Fruit fly (Drosophila melanogaster) whole organism: ENCODE results near the gene kirre.

Experiments
- CG8478 ChIP-seq: fragments of >200 bp; optimal IDR thresholded peaks from 2 replicates; lab custom pipeline; 2018; ENCODE audit warnings: inconsistent platforms
- Dll ChIP-seq: fragments of >200 bp; optimal IDR thresholded peaks from 2 replicates; lab custom pipeline; 2017
- EcR ChIP-seq, 2 experiments: fragments of >200 bp; optimal IDR thresholded peaks; 2 replicates each; lab custom pipeline; 2017; ENCODE audit warnings: missing biosample characterization in 2 of 2, missing genetic modification characterization in 2 of 2, missing genetic modification reagents in 2 of 2
- pan ChIP-seq: fragments of >200 bp; optimal IDR thresholded peaks from 2 replicates; lab custom pipeline; 2017
- psq ChIP-seq: fragments of >200 bp; optimal IDR thresholded peaks from 2 replicates; lab custom pipeline; 2017
- usp ChIP-seq: fragments of >200 bp; optimal IDR thresholded peaks from 2 replicates; lab custom pipeline; 2017; ENCODE audit warnings: missing biosample characterization, missing genetic modification characterization, mixed read lengths

The kirre gene

DNA sequence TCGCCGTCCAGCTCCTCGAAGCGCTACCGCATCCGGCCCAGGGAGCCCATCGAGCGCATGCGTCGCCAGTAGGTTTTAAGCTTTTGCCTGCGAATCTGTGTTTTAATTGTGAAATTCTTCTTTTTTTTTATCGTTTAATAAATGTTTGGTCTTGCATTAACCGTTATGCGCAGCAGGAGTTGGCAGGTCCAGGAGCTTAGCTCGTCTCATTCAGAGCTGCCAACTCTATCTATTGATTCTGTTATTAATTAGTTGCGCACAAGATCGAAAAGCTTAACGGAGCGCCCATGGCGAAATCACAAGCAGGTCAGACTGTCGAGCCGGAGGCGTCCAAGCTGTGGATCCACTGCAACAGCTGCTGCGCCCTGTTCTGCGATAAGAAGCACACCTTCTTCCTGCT lies 13.8 kb upstream of the kirre start, which contains the start of gene vilya:
vilya (plus strand) TSS at position 259 of the 400 bp plus-strand sequence.
- no peak for TF ChIP-seq pan

DNA sequence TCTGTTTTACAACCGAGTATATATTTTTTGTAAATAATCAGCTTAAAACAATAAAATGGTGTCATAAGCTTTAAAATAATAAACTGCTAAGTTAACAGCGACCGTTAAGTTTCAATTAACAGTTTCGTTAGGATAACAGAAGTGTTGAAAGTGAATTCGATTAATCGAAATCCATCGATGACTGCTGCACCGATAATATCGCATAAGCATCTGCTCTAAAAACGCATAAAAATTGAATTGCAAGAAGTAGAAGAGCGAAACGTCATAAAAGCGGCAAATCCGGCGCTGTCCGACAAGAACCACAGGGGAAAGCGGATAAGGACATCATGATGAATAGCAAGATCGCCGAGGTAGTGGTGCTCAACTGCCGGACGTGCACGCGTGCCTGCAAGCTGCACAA lies 12.7 kb upstream of the kirre start, which contains the start of gene dwg:
dwg (plus strand) TSS at position 193 of the 400 bp plus-strand sequence.
- TF ChIP-seq EcR (GFP tag; optimal IDR thresholded peaks at IDR 0.05; lab: Kevin White, UChicago) = no peak
- TF ChIP-seq CG8478 (lab: Kevin White, UChicago) = no peak
- no peak for TF ChIP-seq psq (lab: Kevin White, UChicago)
- TF ChIP-seq Dll (lab: Kevin White, UChicago) = no peak
- TF ChIP-seq pan = no peak
- TF ChIP-seq usp (GFP tag; lab: Kevin White, UChicago) = no peak

DNA sequence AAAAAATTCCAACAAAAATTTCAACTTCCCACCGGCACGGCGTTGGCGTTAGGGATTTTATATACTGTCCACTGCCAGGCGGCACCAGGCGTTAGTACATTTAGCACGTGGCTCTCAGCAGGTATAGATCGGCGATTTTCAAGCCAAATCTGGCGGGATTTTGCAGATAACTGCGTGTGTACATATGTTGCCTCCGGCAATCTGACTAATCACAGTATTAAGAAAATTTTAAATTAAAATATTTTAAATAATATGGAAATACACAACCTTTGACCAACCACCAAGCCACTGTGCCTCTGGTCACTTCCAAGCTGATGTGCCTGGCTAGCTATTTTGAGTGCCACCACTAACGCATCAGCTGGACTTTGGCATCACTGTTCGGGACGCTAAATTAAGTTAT lies 8.1 kb upstream of the kirre start, which contains the start of the genes ttm50 and CG2712:
ttm50 (minus strand) TSS at position 64 of the 400 bp plus-strand sequence.
CG2712 (plus strand) TSS at position 343 of the 400 bp plus-strand sequence.
- TF ChIP-seq Dll (lab: Kevin White, UChicago) = no peak

DNA sequence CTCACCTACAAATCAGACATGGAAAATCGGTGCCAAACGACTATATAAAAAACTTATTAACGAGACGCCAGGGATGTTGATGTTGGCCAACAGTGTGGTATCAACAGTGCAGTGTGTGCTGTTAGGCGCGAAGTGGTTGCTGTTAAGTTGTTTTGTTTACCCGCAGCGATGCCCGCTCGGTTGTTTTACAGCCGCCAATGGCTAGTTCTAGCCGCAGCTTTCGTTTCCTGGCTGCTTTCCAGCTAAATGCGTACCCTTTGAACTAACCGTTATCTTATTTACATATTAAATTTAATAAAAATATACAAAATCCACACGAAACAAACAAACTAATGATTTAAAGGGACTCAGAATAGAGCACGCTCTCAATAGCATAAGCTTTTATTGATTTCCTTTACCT lies 1.5 kb upstream of the kirre start, which contains the start of gene crm:
crm (minus strand) TSS at position 111 of the 400 bp plus-strand sequence.
- no peak for TF ChIP-seq usp (GFP tag; lab: Kevin White, UChicago)
- no peak for TF ChIP-seq EcR (GFP tag; optimal IDR thresholded peaks at IDR 0.05; lab: Kevin White, UChicago)
- no peak for TF ChIP-seq psq (lab: Kevin White, UChicago)
- no peak for TF ChIP-seq Dll (lab: Kevin White, UChicago)

DNA sequence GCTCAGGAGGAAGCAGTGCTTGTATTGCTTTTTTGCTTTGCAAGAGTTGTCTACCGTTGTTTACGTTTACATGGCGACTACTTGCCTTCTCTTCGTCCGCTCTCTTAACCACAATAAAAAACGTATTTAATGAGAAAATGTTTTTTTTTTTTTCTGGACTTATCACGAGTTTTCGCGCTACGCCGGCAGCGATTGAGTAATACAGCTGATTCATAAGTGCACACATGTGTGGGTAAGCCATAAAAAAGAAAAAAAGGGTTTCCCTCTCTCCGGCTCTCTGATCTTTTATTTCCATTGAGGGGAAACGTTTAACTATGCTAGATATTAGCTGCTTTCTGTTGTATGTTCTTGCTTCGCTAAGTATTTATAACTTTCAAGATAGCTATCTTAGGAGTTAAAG lies 1.9 kb downstream of the kirre start:
- TF ChIP-seq CG8478 (lab: Kevin White, UChicago) = no peak
- no peak for TF ChIP-seq pan
- no peak for TF ChIP-seq EcR (GFP tag; optimal IDR thresholded peaks at IDR 0.05; lab: Kevin White, UChicago)
- TF ChIP-seq Dll (lab: Kevin White, UChicago) = no peak
- TF ChIP-seq usp (GFP tag; lab: Kevin White, UChicago) = no peak
- no peak for TF ChIP-seq psq (lab: Kevin White, UChicago)

DNA sequence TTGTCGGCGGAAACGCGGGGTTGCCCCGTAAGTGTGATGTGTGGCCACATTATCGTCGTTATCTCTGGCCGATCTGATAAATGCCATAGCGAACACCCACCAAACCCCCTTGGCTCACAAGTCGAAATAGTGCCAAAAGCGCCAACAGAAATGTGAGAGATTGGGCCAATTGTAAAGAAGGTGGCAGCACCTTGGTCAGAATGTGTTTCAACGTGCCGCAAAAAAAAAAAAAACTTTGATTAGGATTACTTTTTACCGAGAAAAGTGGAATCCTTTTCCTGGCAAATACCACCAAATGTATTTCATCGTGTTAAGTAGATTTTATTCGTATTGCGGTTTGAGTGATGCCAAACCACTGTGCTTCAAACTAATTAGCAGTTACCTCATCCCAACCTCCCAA lies 2.8 kb downstream of the kirre start:
- TF ChIP-seq psq (lab: Kevin White, UChicago) (no peak), CG8478 (lab: Kevin White, UChicago) (no peak), EcR (GFP tag; optimal IDR thresholded peaks at IDR 0.05; lab: Kevin White, UChicago) (no peak), Dll (lab: Kevin White, UChicago) (no peak), pan (no peak), usp (GFP tag; lab: Kevin White, UChicago) (no peak)

DNA sequence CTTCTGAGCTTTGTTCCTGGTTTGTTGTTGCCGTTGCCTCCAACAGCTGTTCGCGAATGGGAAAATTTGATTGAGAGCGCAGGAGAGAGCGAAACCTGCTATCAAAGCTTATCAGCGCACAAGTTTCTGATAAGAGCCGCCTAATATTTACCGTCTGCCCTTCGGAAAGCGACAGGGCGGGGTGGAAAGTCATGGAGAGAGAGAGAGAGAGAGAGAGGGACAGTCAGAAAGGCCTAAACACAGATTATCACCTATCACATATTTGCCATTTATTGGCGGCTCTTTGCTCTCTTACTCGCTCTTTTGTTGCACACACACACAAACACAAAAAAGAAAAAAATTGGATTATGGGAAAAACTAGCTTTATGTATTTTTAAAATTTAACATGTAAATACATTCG lies 3.4 kb downstream of the kirre start:
- no peak for TF ChIP-seq Dll (lab: Kevin White, UChicago)
- TF ChIP-seq EcR (GFP tag; optimal IDR thresholded peaks at IDR 0.05; lab: Kevin White, UChicago) = no peak
- TF ChIP-seq usp (GFP tag; lab: Kevin White, UChicago) = no peak
- TF ChIP-seq CG8478 (lab: Kevin White, UChicago) = no peak
- TF ChIP-seq psq (lab: Kevin White, UChicago) = no peak
- no peak for TF ChIP-seq pan

DNA sequence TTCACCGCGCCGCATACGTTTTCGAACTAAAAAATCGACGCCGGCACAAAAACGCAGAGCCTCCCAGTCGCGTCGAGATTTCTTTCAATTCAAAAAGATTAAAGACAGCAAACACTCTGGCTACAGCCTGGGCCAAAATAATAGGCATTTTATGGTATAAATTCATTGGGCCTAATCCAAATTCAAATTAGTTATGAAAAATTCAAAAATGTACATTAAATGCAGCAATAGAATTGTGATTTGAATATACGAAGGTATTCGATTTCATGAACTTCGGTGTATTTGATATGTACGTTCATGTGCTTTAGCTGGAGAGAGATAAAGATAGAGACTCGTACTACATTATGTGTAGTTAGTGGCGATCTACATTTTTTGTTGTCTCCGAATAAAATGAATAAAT lies 3.9 kb downstream of the kirre start, which contains the start of gene Syx4:
Syx4 (minus strand) TSS at position 35 of the 400 bp plus-strand sequence.
- TF ChIP-seq psq (lab: Kevin White, UChicago) = no peak
- TF ChIP-seq Dll (lab: Kevin White, UChicago) = no peak
- no peak for TF ChIP-seq CG8478 (lab: Kevin White, UChicago)
- no peak for TF ChIP-seq pan
- no peak for TF ChIP-seq EcR (GFP tag; optimal IDR thresholded peaks at IDR 0.05; lab: Kevin White, UChicago)
- no peak for TF ChIP-seq usp (GFP tag; lab: Kevin White, UChicago)

DNA sequence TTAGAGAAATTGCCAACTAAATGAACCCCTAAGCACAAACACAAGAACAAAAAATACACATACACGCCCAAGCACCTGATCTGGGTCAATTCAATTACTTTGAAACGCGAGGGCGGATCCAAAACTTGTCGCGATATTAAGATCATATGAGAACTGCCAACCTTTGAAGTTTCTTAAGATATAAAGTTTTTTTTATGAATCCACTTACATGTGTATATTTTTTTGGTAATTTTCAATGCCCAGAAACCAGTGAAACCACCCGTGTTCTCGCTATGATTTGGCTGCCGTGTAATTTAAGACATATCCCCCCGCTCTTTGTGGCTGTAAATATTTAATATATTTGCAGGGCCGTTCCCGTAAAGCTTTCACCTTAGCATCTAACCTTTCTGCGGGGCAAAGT lies 9.5 kb downstream of the kirre start:
- TF ChIP-seq Dll (lab: Kevin White, UChicago) (no peak), EcR (GFP tag; optimal IDR thresholded peaks at IDR 0.05; lab: Kevin White, UChicago) (no peak), pan (no peak), psq (lab: Kevin White, UChicago) (no peak), CG8478 (lab: Kevin White, UChicago) (no peak), usp (GFP tag; lab: Kevin White, UChicago) (no peak)

DNA sequence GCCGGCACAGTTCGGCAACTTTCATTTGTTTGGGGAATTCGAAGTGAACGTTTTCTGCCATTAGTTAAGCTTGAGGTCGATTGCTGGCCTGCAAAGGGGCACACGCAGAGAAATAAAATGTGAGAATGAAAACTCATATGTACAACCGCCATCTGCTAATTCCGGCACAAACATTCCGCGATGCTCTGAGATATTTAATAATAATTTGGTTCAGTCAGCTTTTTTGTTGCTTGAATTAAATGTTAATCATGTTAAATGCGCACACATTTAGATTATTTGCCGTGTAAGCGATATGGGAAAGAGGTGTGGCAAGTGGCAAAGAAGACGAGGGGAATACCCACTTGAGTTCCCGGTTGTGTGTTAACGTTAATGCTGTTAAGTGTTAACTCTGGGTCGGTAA lies 17.2 kb downstream of the kirre start:
- TF ChIP-seq psq (lab: Kevin White, UChicago) (no peak), EcR (GFP tag; optimal IDR thresholded peaks at IDR 0.05; lab: Kevin White, UChicago) (no peak), CG8478 (lab: Kevin White, UChicago) (no peak)

DNA sequence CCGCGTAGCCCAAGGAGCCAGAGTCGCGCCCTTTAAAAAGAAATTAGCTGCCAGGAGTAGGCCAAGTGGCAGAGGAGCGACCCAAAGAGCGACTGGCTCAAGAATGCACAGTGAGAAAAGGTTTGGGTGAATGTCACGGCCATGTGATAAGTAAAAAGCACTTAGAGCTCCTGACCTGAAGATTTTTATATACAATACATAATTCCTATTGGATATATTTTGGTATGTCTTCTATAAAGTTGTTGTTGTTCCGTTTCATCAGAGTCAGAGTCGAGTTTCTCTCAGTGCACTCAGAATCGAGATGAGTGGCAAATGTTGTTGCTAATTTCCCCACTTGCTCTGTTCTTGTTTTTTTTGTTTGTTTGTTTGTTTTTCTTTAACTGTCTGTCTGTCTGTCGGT lies 21.0 kb downstream of the kirre start:
- no peak for TF ChIP-seq psq (lab: Kevin White, UChicago)
- no peak for TF ChIP-seq pan
- no peak for TF ChIP-seq Dll (lab: Kevin White, UChicago)
- no peak for TF ChIP-seq EcR (GFP tag; optimal IDR thresholded peaks at IDR 0.05; lab: Kevin White, UChicago)
- no peak for TF ChIP-seq usp (GFP tag; lab: Kevin White, UChicago)
- TF ChIP-seq CG8478 (lab: Kevin White, UChicago) = no peak

DNA sequence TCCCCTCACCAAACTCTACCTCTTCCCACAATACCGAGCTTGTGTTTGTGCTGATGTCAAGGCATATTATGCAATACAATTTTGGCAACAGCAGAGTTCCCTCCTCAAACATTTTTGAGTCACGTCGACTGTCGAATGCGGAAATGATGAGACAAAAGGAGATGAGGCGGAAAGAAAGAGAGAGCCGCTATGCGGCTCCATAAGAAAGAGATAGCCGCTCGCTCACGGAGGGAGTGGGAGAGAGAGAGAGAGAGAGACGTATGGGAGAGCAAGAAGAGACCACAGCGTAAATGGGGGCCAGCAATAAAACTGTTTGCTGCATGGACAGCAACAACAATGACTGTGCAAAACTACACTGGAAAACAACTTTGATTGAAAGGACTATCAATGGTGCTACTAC lies 25.3 kb downstream of the kirre start:
- no peak for TF ChIP-seq pan
- TF ChIP-seq usp (GFP tag; lab: Kevin White, UChicago) = no peak
- no peak for TF ChIP-seq EcR (GFP tag; optimal IDR thresholded peaks at IDR 0.05; lab: Kevin White, UChicago)
- TF ChIP-seq Dll (lab: Kevin White, UChicago) = no peak
- no peak for TF ChIP-seq psq (lab: Kevin White, UChicago)
- no peak for TF ChIP-seq CG8478 (lab: Kevin White, UChicago)
